Worm (Caenorhabditis elegans) whole organism, L4 larva: Measurements from ENCODE around the gene mltn-6.
A peak's percentile ranks its signal among the peaks of the same experiment; 100 is the strongest.

Source experiments
- F10B5.3 ChIP-seq: sonication (generic microtip); optimal IDR thresholded peaks from 2 replicates; lab custom pipeline; 2016; ENCODE audit warnings: mild to moderate bottlenecking, missing genetic modification characterization, missing compliant biosample characterization
- T26A8.4 ChIP-seq: fragments of 200-800 bp; sonication (Bioruptor generic); IDR thresholded peaks from 2 replicates; pipeline ENCODE4 v1.3.6; 2022; ENCODE audit warnings: missing genetic modification characterization, missing compliant biosample characterization
- ZK337.2 ChIP-seq: fragments of 200-800 bp; sonication (Bioruptor generic); IDR thresholded peaks from 2 replicates; pipeline ENCODE4 v1.3.6; 2022; ENCODE audit warnings: missing genetic modification reagents, missing genetic modification characterization, missing compliant biosample characterization
- aha-1 ChIP-seq: fragments of 150-350 bp; peaks from one replicate; lab custom pipeline; 2014; ENCODE audit warnings: missing biosample characterization, missing genetic modification characterization
- ceh-20 ChIP-seq: fragments of 200-800 bp; sonication (Bioruptor generic); IDR thresholded peaks from 2 replicates; pipeline ENCODE4 v1.3.6; 2022; ENCODE audit warnings: missing genetic modification reagents, missing genetic modification characterization, missing compliant biosample characterization
- daf-19 ChIP-seq: fragments of 200-800 bp; sonication (Bioruptor generic); conservative IDR thresholded peaks from 2 replicates; pipeline ENCODE4 v1.3.6; 2022; ENCODE audit warnings: missing genetic modification characterization, missing compliant biosample characterization
- egl-43 ChIP-seq: fragments of 200-800 bp; sonication (Bioruptor generic); IDR thresholded peaks from 2 replicates; pipeline ENCODE4 v1.3.6; 2022; ENCODE audit warnings: missing genetic modification reagents, missing genetic modification characterization, missing compliant biosample characterization
- fkh-10 ChIP-seq: fragments of 150-350 bp; optimal IDR thresholded peaks from 2 replicates; lab custom pipeline; 2014; ENCODE audit warnings: missing biosample characterization, missing genetic modification reagents, missing genetic modification characterization
- hif-1 ChIP-seq, 2 experiments: sonication (generic microtip); optimal IDR thresholded peaks; 2 replicates each; lab custom pipeline; 2016 to 2017; ENCODE audit warnings: missing compliant biosample characterization in 2 of 2, missing genetic modification characterization in 2 of 2, missing genetic modification reagents in 2 of 2, missing genotype in 2 of 2, mild to moderate bottlenecking in 1 of 2
- hlh-11 ChIP-seq: fragments of 200-800 bp; sonication (Bioruptor generic); optimal IDR thresholded peaks from 2 replicates; lab custom pipeline; 2018; ENCODE audit warnings: mild to moderate bottlenecking, missing genetic modification characterization, missing compliant biosample characterization
- hlh-30 ChIP-seq: sonication (generic microtip); optimal IDR thresholded peaks from 2 replicates; lab custom pipeline; 2017; ENCODE audit warnings: antibody characterized with exemption, mild to moderate bottlenecking, missing genetic modification characterization, missing compliant biosample characterization; ENCODE audit not compliant: insufficient read depth
- lin-1 ChIP-seq: fragments of 200-800 bp; sonication (Bioruptor generic); IDR thresholded peaks from 2 replicates; pipeline ENCODE4 v1.3.6; 2022; ENCODE audit warnings: missing genetic modification reagents, missing genetic modification characterization, missing compliant biosample characterization
- lin-13 ChIP-seq: fragments of 150-350 bp; optimal IDR thresholded peaks from 2 replicates; lab custom pipeline; 2014; ENCODE audit warnings: missing biosample characterization, missing genetic modification reagents, missing genetic modification characterization
- lsy-2 ChIP-seq, 2 experiments: fragments of 150-350 bp in 1 of 2; sonication (generic microtip) in 1 of 2; optimal IDR thresholded peaks; 2 replicates each; lab custom pipeline; 2014 to 2017; ENCODE audit warnings: missing biosample characterization in 2 of 2, missing genetic modification characterization in 2 of 2
- madf-5 ChIP-seq, 2 experiments: fragments of 200-800 bp; sonication (Bioruptor generic); IDR thresholded peaks; 2 replicates each; pipeline ENCODE4 v1.3.6; 2022; ENCODE audit warnings: missing compliant biosample characterization in 2 of 2, missing genetic modification characterization in 2 of 2
- mdt-29 ChIP-seq: fragments of 200-800 bp; sonication (Bioruptor generic); IDR thresholded peaks from 2 replicates; pipeline ENCODE4 v1.3.6; 2022; ENCODE audit warnings: missing genetic modification reagents, missing genetic modification characterization, missing compliant biosample characterization
- mep-1 ChIP-seq: fragments of 150-350 bp; sonication (generic microtip); optimal IDR thresholded peaks from 3 replicates; lab custom pipeline; 2014; ENCODE audit warnings: missing biosample characterization, missing genetic modification characterization
- nhr-111 ChIP-seq: fragments of 200-800 bp; sonication (Bioruptor generic); optimal IDR thresholded peaks from 2 replicates; lab custom pipeline; 2018; ENCODE audit warnings: mild to moderate bottlenecking, missing genetic modification characterization, missing compliant biosample characterization
- nhr-25 ChIP-seq: sonication (generic microtip); optimal IDR thresholded peaks from 2 replicates; lab custom pipeline; 2017; ENCODE audit warnings: missing genetic modification characterization, mild to moderate bottlenecking, missing compliant biosample characterization, antibody characterized with exemption, moderate library complexity, borderline replicate concordance; ENCODE audit not compliant: insufficient read depth
- nhr-41 ChIP-seq: fragments of 200-800 bp; sonication (Bioruptor generic); IDR thresholded peaks from 2 replicates; pipeline ENCODE4 v1.3.6; 2022; ENCODE audit warnings: missing genetic modification reagents, missing genetic modification characterization, missing compliant biosample characterization
- nhr-76 ChIP-seq: fragments of 150-350 bp; optimal IDR thresholded peaks from 2 replicates; lab custom pipeline; 2014; ENCODE audit warnings: missing biosample characterization, missing genetic modification characterization
- pqm-1 ChIP-seq: sonication (generic microtip); optimal IDR thresholded peaks from 2 replicates; lab custom pipeline; 2017; ENCODE audit warnings: missing biosample characterization, missing genetic modification characterization
- rbr-2 ChIP-seq: sonication (generic microtip); optimal IDR thresholded peaks from 2 replicates; lab custom pipeline; 2016; ENCODE audit warnings: missing genotype, missing genetic modification characterization, missing compliant biosample characterization
- saeg-2 ChIP-seq: fragments of 200-800 bp; sonication (Bioruptor generic); IDR thresholded peaks from 2 replicates; pipeline ENCODE4 v1.3.6; 2022; ENCODE audit warnings: missing genetic modification reagents, missing genetic modification characterization, missing compliant biosample characterization
- set-16 ChIP-seq: fragments of 200-800 bp; sonication (Bioruptor generic); IDR thresholded peaks from 2 replicates; pipeline ENCODE4 v1.3.6; 2022; ENCODE audit warnings: missing genetic modification reagents, missing genetic modification characterization, missing compliant biosample characterization
- unc-39 ChIP-seq: sonication (generic microtip); optimal IDR thresholded peaks from 2 replicates; lab custom pipeline; 2017; ENCODE audit warnings: missing biosample characterization, missing genetic modification characterization
- unc-62 ChIP-seq, 3 experiments: fragments of 150-350 bp in 1 of 3; sonication (generic microtip); optimal IDR thresholded peaks in 2 of 3; peaks in 1 of 3; 1 replicate in 1 of 3; 2 replicates in 2 of 3; lab custom pipeline; 2014 to 2017; ENCODE audit warnings: missing biosample characterization in 3 of 3, missing genetic modification characterization in 3 of 3, missing genetic modification reagents in 3 of 3, missing genotype in 1 of 3
- zag-1 ChIP-seq: fragments of 150-350 bp; optimal IDR thresholded peaks from 2 replicates; lab custom pipeline; 2014; ENCODE audit warnings: missing biosample characterization, missing genetic modification characterization

Gene mltn-6

ce11 chrV:351787-352186 is 13.0 kb upstream of the mltn-6 start:
- TF ChIP-seq mdt-29 (no peak), hif-1 (tag; optimal IDR thresholded peaks at IDR 0.05; lab: Kevin White, UChicago) (no peak), madf-5 (GFP tag; IDR thresholded peaks at IDR 0.05; lab: Robert Waterston, UW) (no peak), lsy-2 (tag; optimal IDR thresholded peaks at IDR 0.05; lab: Kevin White, UChicago) (no peak), aha-1 (peak; percentile 99)

ce11 chrV:356959-357702 is 7.6 kb upstream of the mltn-6 start:
- TF ChIP-seq unc-39 (no peak), set-16 (GFP tag; lab: Robert Waterston, UW) (peak; percentile 87), mep-1 (tag; lab: Kevin White, UChicago) (no peak), daf-19 (GFP tag; lab: Robert Waterston, UW) (no peak)

- TF ChIP-seq egl-43 (0 out of 2 replicates have a peak, but pooled peaks have one; percentile 51), saeg-2 (GFP tag; lab: Robert Waterston, UW) (no peak), unc-62 (GFP tag; optimal IDR thresholded peaks at IDR 0.05 in 1 of 2; lab: Kevin White, UChicago) (peak in 1 of 2 experiments; percentile 50), unc-62 (tag; optimal IDR thresholded peaks at IDR 0.05; lab: Kevin White, UChicago) (no peak), ZK337.2 (GFP tag; lab: Robert Waterston, UW) (peak; percentile 42; the same call in 1 of the 2 replicates), F10B5.3 (tag; lab: Kevin White, UChicago) (no peak), set-16 (GFP tag; lab: Robert Waterston, UW) (peak; percentile 89)
Observed at ce11 chrV:358473-358872, 6.3 kb upstream of the mltn-6 start.

ce11 chrV:359466-359865 is 5.3 kb upstream of the mltn-6 start, which contains the start of gene T22H9.1:
TSS of gene T22H9.1 (plus strand) at chrV:359766.
- TF ChIP-seq hlh-11 (tag; lab: Kevin White, UChicago) (no peak), T26A8.4 (GFP tag; lab: Robert Waterston, UW) (no peak), lin-13 (GFP tag; lab: Kevin White, UChicago) (no peak), zag-1 (tag; lab: Kevin White, UChicago) (no peak), hif-1 (tag; optimal IDR thresholded peaks at IDR 0.05; lab: Kevin White, UChicago) (no peak), ZK337.2 (GFP tag; lab: Robert Waterston, UW) (no peak), hlh-30 (tag; lab: Kevin White, UChicago) (no peak), ceh-20 (no peak), lin-1 (GFP tag; lab: Robert Waterston, UW) (no peak), nhr-25 (tag; lab: Kevin White, UChicago) (no peak)
- TF ChIP-seq, all 104 proteins: peak for 0

- no peak for TF ChIP-seq nhr-76 (tag; lab: Kevin White, UChicago)
- TF ChIP-seq aha-1, result peak; percentile 71
- TF ChIP-seq, all 104 proteins: peak for 1
Observed at ce11 chrV:360068-360467, 4.7 kb upstream of the mltn-6 start.

ce11 chrV:361291-361690 is 3.5 kb upstream of the mltn-6 start:
- TF ChIP-seq aha-1 (no peak), set-16 (GFP tag; lab: Robert Waterston, UW) (peak; percentile 53; the same call in 1 of the 2 replicates), fkh-10 (GFP tag; lab: Kevin White, UChicago) (no peak)
- TF ChIP-seq, all 104 proteins: peak for 1

ce11 chrV:370033-370432 is 5.3 kb downstream of the mltn-6 start, which contains the start of gene mltn-7:
TSS of gene mltn-7 (plus strand) at chrV:370333.
- no peak for TF ChIP-seq pqm-1 (tag; lab: Kevin White, UChicago)
- TF ChIP-seq nhr-111, result no peak
- TF ChIP-seq nhr-41 (GFP tag; lab: Robert Waterston, UW), result no peak
- no peak for TF ChIP-seq rbr-2 (tag; lab: Kevin White, UChicago)
